Worm (Caenorhabditis elegans) whole organism, young adult: ENCODE data around the gene thoc-7.

Experiments used
- F23B12.7 ChIP-seq: sonication (generic microtip); optimal IDR thresholded peaks from 2 replicates; lab custom pipeline; 2017; ENCODE audit warnings: missing genetic modification characterization, mild to moderate bottlenecking, missing compliant biosample characterization, antibody characterized with exemption, moderate library complexity; ENCODE audit not compliant: insufficient read depth
- aptf-2 ChIP-seq: fragments of 200-800 bp; sonication (Bioruptor generic); conservative IDR thresholded peaks from 2 replicates; pipeline ENCODE4 v1.3.6; 2022; ENCODE audit warnings: missing genetic modification reagents, missing genetic modification characterization, missing compliant biosample characterization
- ceh-91 ChIP-seq: fragments of 200-800 bp; sonication (Bioruptor generic); IDR thresholded peaks from 2 replicates; pipeline ENCODE4 v1.3.6; 2022; ENCODE audit warnings: missing genetic modification reagents, missing genetic modification characterization, missing compliant biosample characterization
- hlh-12 ChIP-seq: sonication (generic microtip); optimal IDR thresholded peaks from 2 replicates; lab custom pipeline; 2016; ENCODE audit warnings: missing genetic modification characterization, missing compliant biosample characterization
- lin-35 ChIP-seq, 3 experiments: fragments of 150-350 bp in 2 of 3; sonication (generic microtip) in 1 of 3; optimal IDR thresholded peaks; 2 replicates each; lab custom pipeline; 2014 to 2018; ENCODE audit warnings: missing biosample characterization in 3 of 3, missing genetic modification characterization in 3 of 3, missing genetic modification reagents in 3 of 3
- madf-8 ChIP-seq: fragments of 200-800 bp; sonication (Bioruptor generic); conservative IDR thresholded peaks from 2 replicates; pipeline ENCODE4 v1.3.6; 2022; ENCODE audit warnings: missing genetic modification reagents, missing genetic modification characterization, missing compliant biosample characterization
- nfya-1 ChIP-seq: sonication (generic microtip); optimal IDR thresholded peaks from 2 replicates; lab custom pipeline; 2017; ENCODE audit warnings: antibody characterized with exemption, missing compliant biosample characterization, missing genetic modification characterization, borderline replicate concordance; ENCODE audit not compliant: insufficient read depth
- nhr-80 ChIP-seq: sonication (generic microtip); optimal IDR thresholded peaks from 2 replicates; lab custom pipeline; 2016; ENCODE audit warnings: missing genetic modification characterization, missing compliant biosample characterization
- ztf-26 ChIP-seq: sonication (generic microtip); optimal IDR thresholded peaks from 2 replicates; lab custom pipeline; 2017; ENCODE audit warnings: missing genetic modification characterization, missing compliant biosample characterization

- TF ChIP-seq aptf-2 (GFP tag; lab: Robert Waterston, UW) (no peak), nhr-80 (tag; lab: Kevin White, UChicago) (no peak), lin-35 (GFP tag; optimal IDR thresholded peaks at IDR 0.05; lab: Kevin White, UChicago) (no peak), F23B12.7 (tag; lab: Kevin White, UChicago) (no peak), ceh-91 (GFP tag; lab: Robert Waterston, UW) (no peak), ztf-26 (tag; lab: Kevin White, UChicago) (no peak), hlh-12 (tag; lab: Kevin White, UChicago) (no peak), nfya-1 (no peak), madf-8 (GFP tag; lab: Robert Waterston, UW) (no peak)
These were observed 1.4 kb downstream of the thoc-7 start for ce11 chrIV:13883922-13884321.
